Worm (Caenorhabditis elegans) whole organism, L4 larva: ENCODE measurements around the gene F30B5.11.
"Not testable (repeated sequence)": the region's sequence is repeated elsewhere in the genome, so short reads cannot be mapped to it uniquely, and the experiment has no call there.

Experiments used
- ctbp-1 ChIP-seq: fragments of 200-800 bp; sonication (Bioruptor generic); IDR thresholded peaks from 2 replicates; pipeline ENCODE4 v1.3.6; 2022; ENCODE audit warnings: missing genetic modification reagents, missing genetic modification characterization, missing compliant biosample characterization
- mxl-3 ChIP-seq: fragments of 200-800 bp; sonication (Bioruptor generic); optimal IDR thresholded peaks from 2 replicates; lab custom pipeline; 2018; ENCODE audit warnings: mild to moderate bottlenecking, missing genetic modification characterization, missing compliant biosample characterization
- unc-62 ChIP-seq, 3 experiments: fragments of 150-350 bp in 1 of 3; sonication (generic microtip); optimal IDR thresholded peaks in 2 of 3; peaks in 1 of 3; 1 replicate in 1 of 3; 2 replicates in 2 of 3; lab custom pipeline; 2014 to 2017; ENCODE audit warnings: missing biosample characterization in 3 of 3, missing genetic modification characterization in 3 of 3, missing genetic modification reagents in 3 of 3, missing genotype in 1 of 3

- not testable (repeated sequence) for TF ChIP-seq unc-62 (GFP tag; optimal IDR thresholded peaks at IDR 0.05 in 1 of 2; lab: Kevin White, UChicago); unc-62 (tag; optimal IDR thresholded peaks at IDR 0.05; lab: Kevin White, UChicago); ctbp-1 (GFP tag; lab: Robert Waterston, UW); mxl-3 (GFP tag; lab: Kevin White, UChicago)
Observed at ce11 chrIV:4186099-4186498, 33.8 kb downstream of the F30B5.11 start, which contains the start of gene K08D10.11.
